Worm (Caenorhabditis elegans) whole organism, young adult: ENCODE measurements around the gene nhr-38.

ENCODE experiments used
- C06A6.2 ChIP-seq: fragments of 200-800 bp; sonication (Bioruptor generic); conservative IDR thresholded peaks from 2 replicates; pipeline ENCODE4 v1.3.6; 2022; ENCODE audit warnings: missing genetic modification characterization, missing compliant biosample characterization
- F23B12.7 ChIP-seq: sonication (generic microtip); optimal IDR thresholded peaks from 2 replicates; lab custom pipeline; 2017; ENCODE audit warnings: missing genetic modification characterization, mild to moderate bottlenecking, missing compliant biosample characterization, antibody characterized with exemption, moderate library complexity; ENCODE audit not compliant: insufficient read depth
- F52B5.7 ChIP-seq: sonication (generic microtip); optimal IDR thresholded peaks from 2 replicates; lab custom pipeline; 2016; ENCODE audit warnings: mild to moderate bottlenecking, missing genetic modification characterization, missing compliant biosample characterization
- ZK185.1 ChIP-seq: sonication (generic microtip); optimal IDR thresholded peaks from 2 replicates; lab custom pipeline; 2016; ENCODE audit warnings: mild to moderate bottlenecking, missing genetic modification characterization, missing compliant biosample characterization; ENCODE audit not compliant: poor library complexity, severe bottlenecking
- ama-1 ChIP-seq, 3 experiments: fragments of 150-350 bp in 1 of 3; sonication (generic microtip) in 2 of 3; optimal IDR thresholded peaks; 2 replicates each; lab custom pipeline; 2014 to 2018; ENCODE audit warnings: missing biosample characterization in 2 of 3, missing genetic modification characterization in 2 of 3, missing genetic modification reagents in 2 of 3
- aptf-3 ChIP-seq: fragments of 200-800 bp; sonication (Bioruptor generic); IDR thresholded peaks from 2 replicates; pipeline ENCODE4 v1.3.6; 2022; ENCODE audit warnings: missing genetic modification characterization, missing compliant biosample characterization
- athp-1 ChIP-seq: sonication (generic microtip); optimal IDR thresholded peaks from 2 replicates; lab custom pipeline; 2017; ENCODE audit warnings: mild to moderate bottlenecking, missing genetic modification characterization, missing compliant biosample characterization
- attf-3 ChIP-seq: fragments of 200-800 bp; sonication (Bioruptor generic); conservative IDR thresholded peaks from 2 replicates; pipeline ENCODE4 v1.3.6; 2022; ENCODE audit warnings: missing genetic modification reagents, missing genetic modification characterization, missing compliant biosample characterization
- attf-5 ChIP-seq: fragments of 200-800 bp; sonication (Bioruptor generic); optimal IDR thresholded peaks from 2 replicates; lab custom pipeline; 2018; ENCODE audit warnings: mild to moderate bottlenecking, missing genetic modification characterization, missing compliant biosample characterization
- bed-2 ChIP-seq: fragments of 200-800 bp; sonication (Bioruptor generic); IDR thresholded peaks from 2 replicates; pipeline ENCODE4 v1.3.6; 2022; ENCODE audit warnings: missing genetic modification reagents, missing genetic modification characterization, missing compliant biosample characterization
- cebp-1 ChIP-seq, 2 experiments: fragments of 200-800 bp in 1 of 2; sonication (Bioruptor generic) in 1 of 2; sonication (generic microtip) in 1 of 2; IDR thresholded peaks in 1 of 2; optimal IDR thresholded peaks in 1 of 2; 2 replicates each; pipeline versions ENCODE4 v1.3.6 to Lab custom; 2017 to 2022; ENCODE audit warnings: missing compliant biosample characterization in 2 of 2, missing genetic modification characterization in 2 of 2, mild to moderate bottlenecking in 1 of 2, missing genetic modification reagents in 1 of 2, moderate library complexity in 1 of 2
- dox-1 ChIP-seq: fragments of 200-800 bp; sonication (Bioruptor generic); IDR thresholded peaks from 2 replicates; pipeline ENCODE4 v1.3.6; 2022; ENCODE audit warnings: missing genetic modification reagents, missing genetic modification characterization, missing compliant biosample characterization
- dpff-1 ChIP-seq: sonication (generic microtip); optimal IDR thresholded peaks from 2 replicates; lab custom pipeline; 2017; ENCODE audit warnings: mild to moderate bottlenecking, missing genetic modification characterization, missing compliant biosample characterization
- ets-4 ChIP-seq: fragments of 200-800 bp; sonication (Bioruptor generic); optimal IDR thresholded peaks from 2 replicates; lab custom pipeline; 2018; ENCODE audit warnings: mild to moderate bottlenecking, missing genetic modification characterization, missing compliant biosample characterization
- hmg-1.2 ChIP-seq: fragments of 200-800 bp; sonication (Bioruptor generic); IDR thresholded peaks from 2 replicates; pipeline ENCODE4 v1.3.6; 2022; ENCODE audit warnings: missing genetic modification reagents, missing genetic modification characterization, missing compliant biosample characterization
- hrde-1 ChIP-seq: sonication (generic microtip); optimal IDR thresholded peaks from 2 replicates; lab custom pipeline; 2016; ENCODE audit warnings: missing genetic modification characterization, mild to moderate bottlenecking, missing compliant biosample characterization, moderate library complexity, missing genotype, missing genetic modification reagents, borderline replicate concordance
- let-607 ChIP-seq, 2 experiments: fragments of 200-800 bp in 1 of 2; sonication (Bioruptor generic) in 1 of 2; sonication (generic microtip) in 1 of 2; optimal IDR thresholded peaks; 2 replicates each; lab custom pipeline; 2016 to 2018; ENCODE audit warnings: mild to moderate bottlenecking in 2 of 2, missing compliant biosample characterization in 2 of 2, missing genetic modification characterization in 2 of 2, moderate library complexity in 2 of 2, missing genotype in 1 of 2
- lin-35 ChIP-seq, 3 experiments: fragments of 150-350 bp in 2 of 3; sonication (generic microtip) in 1 of 3; optimal IDR thresholded peaks; 2 replicates each; lab custom pipeline; 2014 to 2018; ENCODE audit warnings: missing biosample characterization in 3 of 3, missing genetic modification characterization in 3 of 3, missing genetic modification reagents in 3 of 3
- lin-40 ChIP-seq: sonication (generic microtip); optimal IDR thresholded peaks from 2 replicates; lab custom pipeline; 2016; ENCODE audit warnings: missing genetic modification characterization, mild to moderate bottlenecking, missing compliant biosample characterization, missing genotype, missing genetic modification reagents
- lin-54 ChIP-seq: fragments of 200-800 bp; sonication (Bioruptor generic); optimal IDR thresholded peaks from 2 replicates; lab custom pipeline; 2018; ENCODE audit warnings: mild to moderate bottlenecking, missing genetic modification characterization, missing compliant biosample characterization
- mel-28 ChIP-seq: sonication (generic microtip); optimal IDR thresholded peaks from 2 replicates; lab custom pipeline; 2016; ENCODE audit warnings: borderline replicate concordance, mild to moderate bottlenecking, missing genetic modification characterization, missing compliant biosample characterization
- mes-4 ChIP-seq: sonication (generic microtip); optimal IDR thresholded peaks from 2 replicates; lab custom pipeline; 2016; ENCODE audit warnings: missing genotype, missing genetic modification characterization, missing compliant biosample characterization
- mxl-1 ChIP-seq: sonication (generic microtip); optimal IDR thresholded peaks from 2 replicates; lab custom pipeline; 2016; ENCODE audit warnings: missing genetic modification characterization, missing compliant biosample characterization
- nfyb-1 ChIP-seq: fragments of 200-800 bp; sonication (Bioruptor generic); IDR thresholded peaks from 2 replicates; pipeline ENCODE4 v1.3.6; 2022; ENCODE audit warnings: missing genetic modification reagents, missing genetic modification characterization, missing compliant biosample characterization
- nhr-80 ChIP-seq: sonication (generic microtip); optimal IDR thresholded peaks from 2 replicates; lab custom pipeline; 2016; ENCODE audit warnings: missing genetic modification characterization, missing compliant biosample characterization
- pha-4 ChIP-seq: fragments of 150-350 bp; sonication (generic microtip); optimal IDR thresholded peaks from 2 replicates; lab custom pipeline; 2014; ENCODE audit warnings: missing biosample characterization, missing genetic modification reagents, missing genetic modification characterization
- sdz-38 ChIP-seq: sonication (generic microtip); optimal IDR thresholded peaks from 2 replicates; lab custom pipeline; 2016; ENCODE audit warnings: missing genotype, missing genetic modification characterization, missing compliant biosample characterization
- sea-2 ChIP-seq: fragments of 200-800 bp; sonication (Bioruptor generic); IDR thresholded peaks from 2 replicates; pipeline ENCODE4 v1.3.6; 2022; ENCODE audit warnings: missing genetic modification characterization, missing compliant biosample characterization
- snpc-3.4 ChIP-seq: sonication (generic microtip); optimal IDR thresholded peaks from 2 replicates; lab custom pipeline; 2017; ENCODE audit warnings: missing genetic modification characterization, mild to moderate bottlenecking, missing compliant biosample characterization, antibody characterized with exemption, moderate library complexity, missing genotype, missing genetic modification reagents
- snpc-4 ChIP-seq, 5 experiments: fragments of 150-350 bp in 1 of 5; sonication (generic microtip) in 4 of 5; optimal IDR thresholded peaks; 2 replicates each; lab custom pipeline; 2014 to 2018; ENCODE audit warnings: missing genetic modification characterization in 5 of 5, missing biosample characterization in 3 of 5, antibody characterized with exemption in 2 of 5, mild to moderate bottlenecking in 2 of 5, missing compliant biosample characterization in 2 of 5, missing genotype in 2 of 5, moderate library complexity in 2 of 5, missing genetic modification reagents in 1 of 5
- somi-1 ChIP-seq: fragments of 200-800 bp; sonication (Bioruptor generic); optimal IDR thresholded peaks from 2 replicates; lab custom pipeline; 2018; ENCODE audit warnings: mild to moderate bottlenecking, missing genetic modification characterization, missing compliant biosample characterization
- tbp1 ChIP-seq: fragments of 200-800 bp; sonication (Bioruptor generic); optimal IDR thresholded peaks from 2 replicates; lab custom pipeline; 2018; ENCODE audit warnings: mild to moderate bottlenecking, missing genetic modification characterization, missing compliant biosample characterization
- tlf-1 ChIP-seq: fragments of 200-800 bp; sonication (Bioruptor generic); optimal IDR thresholded peaks from 2 replicates; lab custom pipeline; 2018; ENCODE audit warnings: mild to moderate bottlenecking, missing genetic modification characterization, missing compliant biosample characterization
- unc-62 ChIP-seq: fragments of 150-350 bp; optimal IDR thresholded peaks from 2 replicates; lab custom pipeline; 2014; ENCODE audit warnings: missing biosample characterization, missing genetic modification reagents, missing genetic modification characterization
- zim-3 ChIP-seq: sonication (generic microtip); optimal IDR thresholded peaks from 2 replicates; lab custom pipeline; 2017; ENCODE audit warnings: mild to moderate bottlenecking, missing genetic modification characterization, moderate library complexity, missing compliant biosample characterization
- ztf-26 ChIP-seq: sonication (generic microtip); optimal IDR thresholded peaks from 2 replicates; lab custom pipeline; 2017; ENCODE audit warnings: missing genetic modification characterization, missing compliant biosample characterization

Gene nhr-38

ce11 chrIV:9671001-9671652, 38.9 kb upstream of the nhr-38 start:
- TF ChIP-seq ama-1 (optimal IDR thresholded peaks at IDR 0.05; lab: Kevin White, UChicago) (peak; percentile 58), ama-1 (GFP tag; optimal IDR thresholded peaks at IDR 0.05; lab: Kevin White, UChicago) (no peak), lin-54 (GFP tag; lab: Kevin White, UChicago) (peak; percentile 10), snpc-3.4 (tag; lab: Kevin White, UChicago) (no peak), sdz-38 (tag; lab: Kevin White, UChicago) (no peak), C06A6.2 (0 out of 2 replicates have a peak, but pooled peaks have one; percentile 46), mxl-1 (tag; lab: Kevin White, UChicago) (no peak), mel-28 (tag; lab: Kevin White, UChicago) (no peak), F52B5.7 (no peak), tbp1 (peak; percentile 23), ets-4 (GFP tag; lab: Kevin White, UChicago) (no peak), F23B12.7 (peak; percentile 37), bed-2 (GFP tag; lab: Robert Waterston, UW) (no peak), dpff-1 (tag; lab: Kevin White, UChicago) (no peak), athp-1 (no peak), cebp-1 (GFP tag; IDR thresholded peaks at IDR 0.05; lab: Robert Waterston, UW) (no peak), cebp-1 (tag; optimal IDR thresholded peaks at IDR 0.05; lab: Kevin White, UChicago) (peak; percentile 74), unc-62 (no peak), nfyb-1 (GFP tag; lab: Robert Waterston, UW) (no peak), lin-40 (tag; lab: Kevin White, UChicago) (peak; percentile 67), let-607 (tag; optimal IDR thresholded peaks at IDR 0.05; lab: Kevin White, UChicago) (peak in 1 of 2 experiments; percentile 46), somi-1 (GFP tag; lab: Kevin White, UChicago) (peak; percentile 53), attf-3 (no peak), snpc-4 (GFP tag; optimal IDR thresholded peaks at IDR 0.05; lab: Kevin White, UChicago) (no peak), snpc-4 (tag; optimal IDR thresholded peaks at IDR 0.05; lab: Kevin White, UChicago) (peak in 1 of 4 experiments; percentile 11), hmg-1.2 (GFP tag; lab: Robert Waterston, UW) (peak; percentile 24; the same call in 1 of the 2 replicates), ZK185.1 (tag; lab: Kevin White, UChicago) (peak; percentile 26), dox-1 (no peak; the same call in 1 of the 2 replicates), tlf-1 (GFP tag; lab: Kevin White, UChicago) (peak; percentile 20), lin-35 (GFP tag; optimal IDR thresholded peaks at IDR 0.05; lab: Kevin White, UChicago) (peak in 1 of 3 experiments; percentile 10), nhr-80 (tag; lab: Kevin White, UChicago) (peak; percentile 88), pha-4 (tag; lab: Kevin White, UChicago) (peak; percentile 76), sea-2 (GFP tag; lab: Robert Waterston, UW) (no peak), mes-4 (tag; lab: Kevin White, UChicago) (no peak), aptf-3 (GFP tag; lab: Robert Waterston, UW) (no peak), attf-5 (GFP tag; lab: Kevin White, UChicago) (peak; percentile 35), zim-3 (no peak)
- TF ChIP-seq, all 124 proteins: peak for 17

- TF ChIP-seq lin-40 (tag; lab: Kevin White, UChicago) (peak; percentile 53), hrde-1 (tag; lab: Kevin White, UChicago) (no peak), ztf-26 (tag; lab: Kevin White, UChicago) (peak; percentile 47), somi-1 (GFP tag; lab: Kevin White, UChicago) (peak; percentile 82), cebp-1 (GFP tag; IDR thresholded peaks at IDR 0.05; lab: Robert Waterston, UW) (no peak), cebp-1 (tag; optimal IDR thresholded peaks at IDR 0.05; lab: Kevin White, UChicago) (peak; percentile 33)
These were observed 37.6 kb upstream of the nhr-38 start for ce11 chrIV:9672434-9672833.
